Worm (Caenorhabditis elegans): ENCODE measurements around the gene Y55B1BR.8.

Y55B1BR.8 gene

ce11 chrIII:471644-472401 is 27.6 kb downstream of the Y55B1BR.8 start, which contains the start of the genes magu-1 and nemp-1:
TSS of gene magu-1 (minus strand) at chrIII:471702.
TSS of gene nemp-1 (plus strand) at chrIII:472317.
- TF ChIP-seq lin-35 (GFP tag; optimal IDR thresholded peaks at IDR 0.05) (peak in 1 of 2 experiments; percentile 53), F16B12.6 (tag; optimal IDR thresholded peaks at IDR 0.05) (no peak), ceh-8 (GFP tag; optimal IDR thresholded peaks at IDR 0.05) (no peak), dpl-1 (GFP tag; optimal IDR thresholded peaks at IDR 0.05) (peak; percentile 29 to 44 (median 40)), lsy-2 (tag; optimal IDR thresholded peaks at IDR 0.05) (peak in 1 of 2 experiments; percentile 30), ceh-63 (GFP tag; optimal IDR thresholded peaks at IDR 0.05) (no peak), fos-1 (tag; optimal IDR thresholded peaks at IDR 0.05) (no peak), efl-1 (optimal IDR thresholded peaks at IDR 0.05) (peak; percentile 64 to 70), efl-1 (GFP tag; optimal IDR thresholded peaks at IDR 0.05 in 1 of 2) (peak; percentile 62 to 91)

ce11 chrIII:475154-475553 is 31.0 kb downstream of the Y55B1BR.8 start, which contains the start of gene mat-3:
TSS of gene mat-3 (plus strand) at chrIII:475454.
- TF ChIP-seq ets-5 (GFP tag; IDR thresholded peaks at IDR 0.05) (no peak), C34B4.2 (tag; optimal IDR thresholded peaks at IDR 0.05) (no peak), isw-1 (GFP tag; IDR thresholded peaks at IDR 0.05) (no peak), nhr-77 (tag; optimal IDR thresholded peaks at IDR 0.05) (no peak)

DNA sequence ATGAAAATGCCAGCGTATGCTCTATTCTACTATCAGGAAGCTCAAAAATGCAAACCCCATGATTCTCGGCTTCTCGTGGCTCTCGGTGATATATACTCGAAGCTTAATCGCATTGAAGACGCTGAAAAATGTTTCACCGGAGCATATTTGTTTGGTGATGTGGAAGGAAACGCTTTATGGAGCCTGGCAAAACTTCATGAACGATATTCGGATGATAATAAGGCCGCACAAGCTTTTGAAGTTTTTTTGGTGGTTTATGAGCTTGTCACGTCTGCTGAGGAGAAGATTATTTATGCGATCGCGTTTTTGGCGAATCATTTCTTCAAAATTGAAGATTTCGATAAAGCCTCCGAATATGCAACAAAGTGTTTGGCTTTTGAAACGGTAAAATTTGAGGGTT is 37.1 kb downstream of the Y55B1BR.8 start:
- TF ChIP-seq mef-2 (tag; optimal IDR thresholded peaks at IDR 0.05) (no peak), ztf-11 (tag; optimal IDR thresholded peaks at IDR 0.05) (no peak), nhr-47 (tag; optimal IDR thresholded peaks at IDR 0.05) (no peak), nhr-84 (tag; optimal IDR thresholded peaks at IDR 0.05) (no peak), nhr-71 (tag; optimal IDR thresholded peaks at IDR 0.05) (no peak), grh-1 (GFP tag; IDR thresholded peaks at IDR 0.05) (no peak), alr-1 (tag; optimal IDR thresholded peaks at IDR 0.05; ENCODE audit: borderline replicate concordance) (no peak), jun-1 (tag; optimal IDR thresholded peaks at IDR 0.05) (no peak), lir-3 (tag; optimal IDR thresholded peaks at IDR 0.05; ENCODE audit: poor library complexity) (no peak), nhr-28 (tag; optimal IDR thresholded peaks at IDR 0.05) (no peak), ceh-8 (GFP tag; optimal IDR thresholded peaks at IDR 0.05) (no peak), ceh-63 (GFP tag; optimal IDR thresholded peaks at IDR 0.05) (no peak), nhr-20 (tag; optimal IDR thresholded peaks at IDR 0.05) (no peak), ztf-4 (tag; optimal IDR thresholded peaks at IDR 0.05) (no peak), mdl-1 (tag; optimal IDR thresholded peaks at IDR 0.05) (no peak), vab-15 (tag; optimal IDR thresholded peaks at IDR 0.05) (no peak), zag-1 (tag; optimal IDR thresholded peaks at IDR 0.05) (no peak), tbx-2 (tag; optimal IDR thresholded peaks at IDR 0.05) (no peak), lin-13 (GFP tag; optimal IDR thresholded peaks at IDR 0.05) (no peak)

DNA sequence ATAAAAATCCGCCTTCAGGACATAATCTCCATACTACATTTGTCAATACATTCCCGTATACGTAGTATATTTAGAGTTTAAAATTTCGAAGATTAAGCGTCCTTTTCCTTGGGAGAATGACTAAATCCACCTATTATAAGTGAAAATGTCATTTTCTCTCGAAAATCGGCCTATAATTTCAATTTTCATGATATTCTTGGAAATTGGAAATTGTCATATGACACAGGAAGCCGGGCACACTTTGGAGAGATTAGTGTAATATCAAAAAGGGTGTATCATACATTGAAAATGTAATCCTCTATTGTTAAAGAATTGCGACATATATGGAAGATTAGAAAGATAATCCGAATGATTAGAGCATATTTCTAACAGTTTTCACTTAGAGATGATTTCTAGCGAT is 38.5 kb downstream of the Y55B1BR.8 start:
- TF ChIP-seq irx-1 (tag; optimal IDR thresholded peaks at IDR 0.05): peak; percentile 11
- peak; percentile 83 for TF ChIP-seq nhr-71 (tag; optimal IDR thresholded peaks at IDR 0.05)
- peak; percentile 41 for TF ChIP-seq nhr-20 (tag; optimal IDR thresholded peaks at IDR 0.05)
- peak; percentile 33 for TF ChIP-seq snu-23 (GFP tag; optimal IDR thresholded peaks at IDR 0.05)
- no peak for TF ChIP-seq mdl-1 (tag; optimal IDR thresholded peaks at IDR 0.05)
- TF ChIP-seq fkh-8 (tag; optimal IDR thresholded peaks at IDR 0.05): peak; percentile 95
- 0 out of 2 replicates have a peak, but pooled peaks have one; percentile 10 for TF ChIP-seq nhr-19 (GFP tag; conservative IDR thresholded peaks at IDR 0.05)
- TF ChIP-seq nhr-11 (tag; optimal IDR thresholded peaks at IDR 0.05): peak; percentile 78
- no peak for TF ChIP-seq ces-1 (GFP tag; optimal IDR thresholded peaks at IDR 0.05)
- peak; percentile 77 for TF ChIP-seq egl-13 (tag; optimal IDR thresholded peaks at IDR 0.05)
- TF ChIP-seq lsy-2 (tag; optimal IDR thresholded peaks at IDR 0.05): peak in 1 of 2 experiments; percentile 55
- peak; percentile 80 for TF ChIP-seq fkh-4 (tag; optimal IDR thresholded peaks at IDR 0.05; ENCODE audit: borderline replicate concordance)
- TF ChIP-seq skn-1 (tag; optimal IDR thresholded peaks at IDR 0.05): no peak
- peak; percentile 95 for TF ChIP-seq sox-4 (tag; optimal IDR thresholded peaks at IDR 0.05)
- peak; percentile 97 for TF ChIP-seq pax-3 (tag; optimal IDR thresholded peaks at IDR 0.05)
- no peak for TF ChIP-seq F16B12.6 (tag; optimal IDR thresholded peaks at IDR 0.05)
- peak; percentile 100 for TF ChIP-seq dsc-1 (tag; optimal IDR thresholded peaks at IDR 0.05)
- peak; percentile 6 for TF ChIP-seq xbp-1 (tag; optimal IDR thresholded peaks at IDR 0.05)
- TF ChIP-seq jun-1 (tag; optimal IDR thresholded peaks at IDR 0.05): peak; percentile 1
- TF ChIP-seq vab-15 (tag; optimal IDR thresholded peaks at IDR 0.05): no peak
- TF ChIP-seq nhr-47 (tag; optimal IDR thresholded peaks at IDR 0.05): peak; percentile 91
- TF ChIP-seq swsn-7 (tag; optimal IDR thresholded peaks at IDR 0.05): peak; percentile 60
- peak; percentile 50 for TF ChIP-seq nhr-85 (tag)
